Worm (Caenorhabditis elegans) whole organism, early embryonic: ENCODE data around the gene Y57G11C.38.

ENCODE experiments used
- F13C5.2 ChIP-seq: sonication (generic microtip); optimal IDR thresholded peaks from 2 replicates; lab custom pipeline; 2017; ENCODE audit warnings: mild to moderate bottlenecking, missing genetic modification characterization, inconsistent platforms, missing compliant biosample characterization
- aly-1 ChIP-seq: sonication (generic microtip); optimal IDR thresholded peaks from 2 replicates; lab custom pipeline; 2016; ENCODE audit warnings: missing genetic modification characterization, missing compliant biosample characterization
- ama-1 ChIP-seq: fragments of 150-350 bp; optimal IDR thresholded peaks from 2 replicates; lab custom pipeline; 2014
- ceh-13 ChIP-seq: fragments of 200-800 bp; sonication (Bioruptor generic); optimal IDR thresholded peaks from 2 replicates; lab custom pipeline; 2018; ENCODE audit warnings: mild to moderate bottlenecking, missing genetic modification characterization, missing compliant biosample characterization
- hnd-1 ChIP-seq: sonication (generic microtip); optimal IDR thresholded peaks from 2 replicates; lab custom pipeline; 2016; ENCODE audit warnings: missing genetic modification characterization, missing compliant biosample characterization
- tbx-11 ChIP-seq: fragments of 200-800 bp; sonication (Bioruptor generic); IDR thresholded peaks from 2 replicates; pipeline ENCODE4 v1.3.6; 2022; ENCODE audit warnings: missing genetic modification characterization, missing compliant biosample characterization
- tbx-37 ChIP-seq: fragments of 200-800 bp; sonication (Bioruptor generic); conservative IDR thresholded peaks from 2 replicates; pipeline ENCODE4 v1.3.6; 2022; ENCODE audit warnings: missing genetic modification reagents, missing genetic modification characterization, missing compliant biosample characterization
- tra-4 ChIP-seq: sonication (generic microtip); optimal IDR thresholded peaks from 2 replicates; lab custom pipeline; 2017; ENCODE audit warnings: missing genetic modification characterization, missing compliant biosample characterization

DNA sequence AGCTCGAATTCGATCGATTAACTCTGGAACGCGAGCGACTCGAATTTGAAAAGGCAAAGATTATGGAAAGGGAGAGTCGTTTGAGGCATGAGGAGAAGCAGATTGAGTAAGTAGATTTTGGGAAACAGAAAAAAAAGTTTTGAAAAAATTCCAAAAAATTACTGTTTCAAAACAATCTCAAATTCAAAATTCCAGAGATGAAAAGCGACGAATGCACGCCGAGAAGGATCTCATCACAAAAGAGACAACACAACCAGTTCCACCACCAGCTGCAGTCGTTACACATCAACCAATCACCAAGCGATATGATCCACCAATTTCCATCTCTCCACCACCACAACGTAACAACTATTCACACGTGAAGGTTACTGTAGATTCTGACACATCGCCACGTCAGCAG is 32.1 kb downstream of the Y57G11C.38 start:
- TF ChIP-seq F13C5.2 (tag; lab: Kevin White, UChicago) (no peak), tra-4 (tag; lab: Kevin White, UChicago) (no peak), aly-1 (tag; lab: Kevin White, UChicago) (no peak), ama-1 (lab: Kevin White, UChicago) (no peak), tbx-11 (GFP tag; lab: Robert Waterston, UW) (no peak), ceh-13 (GFP tag; lab: Kevin White, UChicago) (no peak), tbx-37 (no peak), hnd-1 (tag; lab: Kevin White, UChicago) (no peak)
